Worm (Caenorhabditis elegans) whole organism, L1 larva: Measurements from ENCODE around the gene R07E5.15.

ENCODE experiments used
- C34B4.2 ChIP-seq: sonication (generic microtip); optimal IDR thresholded peaks from 2 replicates; lab custom pipeline; 2017; ENCODE audit warnings: mild to moderate bottlenecking, missing genetic modification characterization, missing compliant biosample characterization
- aha-1 ChIP-seq: fragments of 150-350 bp; optimal IDR thresholded peaks from 2 replicates; lab custom pipeline; 2014; ENCODE audit warnings: missing biosample characterization, missing genetic modification characterization
- aly-2 ChIP-seq: fragments of 150-350 bp; optimal IDR thresholded peaks from 2 replicates; lab custom pipeline; 2014; ENCODE audit warnings: missing biosample characterization, missing genetic modification characterization
- efl-1 ChIP-seq, 4 experiments: fragments of 150-350 bp; optimal IDR thresholded peaks in 3 of 4; peaks in 1 of 4; 1 replicate in 1 of 4; 2 replicates in 3 of 4; lab custom pipeline; 2014; ENCODE audit warnings: missing biosample characterization in 2 of 4, missing genetic modification characterization in 2 of 4, missing genetic modification reagents in 2 of 4
- elt-2 ChIP-seq: sonication (generic microtip); optimal IDR thresholded peaks from 2 replicates; lab custom pipeline; 2016; ENCODE audit warnings: missing genetic modification characterization, mild to moderate bottlenecking, inconsistent platforms, missing compliant biosample characterization, missing genetic modification reagents
- fkh-4 ChIP-seq: sonication (generic microtip); optimal IDR thresholded peaks from 2 replicates; lab custom pipeline; 2016; ENCODE audit warnings: missing compliant biosample characterization, missing genetic modification characterization, borderline replicate concordance
- hpl-2 ChIP-seq: fragments of 150-350 bp; optimal IDR thresholded peaks from 2 replicates; lab custom pipeline; 2014; ENCODE audit warnings: missing biosample characterization, missing genetic modification reagents, missing genetic modification characterization
- lin-14 ChIP-seq: fragments of 200-800 bp; sonication (Bioruptor generic); optimal IDR thresholded peaks from 2 replicates; lab custom pipeline; 2018; ENCODE audit warnings: mild to moderate bottlenecking, missing genetic modification characterization, moderate library complexity, missing compliant biosample characterization
- lin-35 ChIP-seq, 2 experiments: fragments of 150-350 bp; optimal IDR thresholded peaks; 2 replicates each; lab custom pipeline; 2014; ENCODE audit warnings: missing biosample characterization in 2 of 2, missing genetic modification characterization in 2 of 2, missing genetic modification reagents in 2 of 2
- lsy-2 ChIP-seq, 2 experiments: fragments of 150-350 bp; optimal IDR thresholded peaks; 2 replicates each; lab custom pipeline; 2014; ENCODE audit warnings: missing biosample characterization in 2 of 2, missing genetic modification characterization in 2 of 2
- nhr-12 ChIP-seq: sonication (generic microtip); optimal IDR thresholded peaks from 2 replicates; lab custom pipeline; 2017; ENCODE audit warnings: missing biosample characterization, missing genetic modification characterization
- nhr-20 ChIP-seq: sonication (generic microtip); optimal IDR thresholded peaks from 2 replicates; lab custom pipeline; 2016; ENCODE audit warnings: mild to moderate bottlenecking, missing genetic modification characterization, missing compliant biosample characterization
- nhr-77 ChIP-seq: fragments of 150-350 bp; optimal IDR thresholded peaks from 2 replicates; lab custom pipeline; 2014; ENCODE audit warnings: missing biosample characterization, missing genetic modification characterization
- nhr-85 ChIP-seq: sonication (generic microtip); peaks from one replicate; lab custom pipeline; 2016; ENCODE audit warnings: missing genetic modification characterization, inconsistent platforms, missing compliant biosample characterization
- pax-3 ChIP-seq: fragments of 200-800 bp; sonication (Bioruptor generic); optimal IDR thresholded peaks from 2 replicates; lab custom pipeline; 2018; ENCODE audit warnings: mild to moderate bottlenecking, missing genetic modification characterization, moderate library complexity, missing compliant biosample characterization
- pqm-1 ChIP-seq: sonication (generic microtip); optimal IDR thresholded peaks from 3 replicates; lab custom pipeline; 2017; ENCODE audit warnings: missing biosample characterization, missing genetic modification characterization
- rnt-1 ChIP-seq: sonication (generic microtip); optimal IDR thresholded peaks from 2 replicates; lab custom pipeline; 2016; ENCODE audit warnings: mild to moderate bottlenecking, missing genetic modification characterization, moderate library complexity, missing compliant biosample characterization
- snu-23 ChIP-seq: sonication (generic microtip); optimal IDR thresholded peaks from 2 replicates; lab custom pipeline; 2016; ENCODE audit warnings: missing genetic modification characterization, missing compliant biosample characterization
- vab-15 ChIP-seq: sonication (generic microtip); optimal IDR thresholded peaks from 2 replicates; lab custom pipeline; 2017; ENCODE audit warnings: missing genotype, mild to moderate bottlenecking, missing genetic modification characterization, missing compliant biosample characterization
- ztf-4 ChIP-seq: fragments of 150-350 bp; optimal IDR thresholded peaks from 2 replicates; lab custom pipeline; 2014; ENCODE audit warnings: missing biosample characterization, missing genetic modification characterization

Gene R07E5.15

ce11 chrIII:4449357-4449756 lies 48.1 kb downstream of the R07E5.15 start:
- TF ChIP-seq efl-1 (optimal IDR thresholded peaks at IDR 0.05; lab: Kevin White, UChicago) (peak in 1 of 2 experiments; percentile 14), efl-1 (GFP tag; optimal IDR thresholded peaks at IDR 0.05 in 1 of 2; lab: Kevin White, UChicago) (no peak), lsy-2 (tag; optimal IDR thresholded peaks at IDR 0.05; lab: Kevin White, UChicago) (peak in 1 of 2 experiments; percentile 35), C34B4.2 (tag; lab: Kevin White, UChicago) (no peak), aly-2 (tag; lab: Kevin White, UChicago) (no peak), lin-35 (GFP tag; optimal IDR thresholded peaks at IDR 0.05; lab: Kevin White, UChicago) (peak in 1 of 2 experiments; percentile 34), nhr-12 (tag; lab: Kevin White, UChicago) (no peak), fkh-4 (no peak), nhr-85 (tag; lab: Kevin White, UChicago) (peak; percentile 60), hpl-2 (GFP tag; lab: Kevin White, UChicago) (no peak), vab-15 (tag; lab: Kevin White, UChicago) (no peak), snu-23 (GFP tag; lab: Kevin White, UChicago) (peak; percentile 13), rnt-1 (tag; lab: Kevin White, UChicago) (peak; percentile 30)

- TF ChIP-seq elt-2 (tag; lab: Kevin White, UChicago) (peak; percentile 14), pax-3 (tag; lab: Kevin White, UChicago) (no peak), ztf-4 (tag; lab: Kevin White, UChicago) (no peak), efl-1 (optimal IDR thresholded peaks at IDR 0.05; lab: Kevin White, UChicago) (no peak), efl-1 (GFP tag; optimal IDR thresholded peaks at IDR 0.05 in 1 of 2; lab: Kevin White, UChicago) (peak in 1 of 2 experiments; percentile 63), lin-35 (GFP tag; optimal IDR thresholded peaks at IDR 0.05; lab: Kevin White, UChicago) (peak in 1 of 2 experiments; percentile 27), nhr-20 (tag; lab: Kevin White, UChicago) (no peak)
These were observed 48.8 kb downstream of the R07E5.15 start, which contains the start of gene ceh-43 for ce11 chrIII:4449893-4450579. ceh-43 (minus strand) TSS chrIII:4449943.

- TF ChIP-seq lsy-2 (tag; optimal IDR thresholded peaks at IDR 0.05; lab: Kevin White, UChicago) (peak in 1 of 2 experiments; percentile 12), aha-1 (tag; lab: Kevin White, UChicago) (no peak), pax-3 (tag; lab: Kevin White, UChicago) (peak; percentile 1), vab-15 (tag; lab: Kevin White, UChicago) (no peak), lin-14 (GFP tag; lab: Kevin White, UChicago) (peak; percentile 42), lin-35 (GFP tag; optimal IDR thresholded peaks at IDR 0.05; lab: Kevin White, UChicago) (no peak), pqm-1 (no peak), nhr-77 (tag; lab: Kevin White, UChicago) (no peak)
These were observed 49.7 kb downstream of the R07E5.15 start for ce11 chrIII:4450773-4451423.
